Worm (Caenorhabditis elegans) whole organism, L2 larva: ENCODE data around the gene mks-1.

ENCODE experiments used
- C34F6.9 ChIP-seq: fragments of 150-350 bp; optimal IDR thresholded peaks from 2 replicates; lab custom pipeline; 2014; ENCODE audit warnings: missing biosample characterization, missing genetic modification characterization
- R02D3.7 ChIP-seq: fragments of 150-350 bp; optimal IDR thresholded peaks from 2 replicates; lab custom pipeline; 2014; ENCODE audit warnings: missing biosample characterization, missing genetic modification characterization
- Y55F3AM.14 ChIP-seq: fragments of 200-800 bp; sonication (Bioruptor generic); optimal IDR thresholded peaks from 2 replicates; lab custom pipeline; 2018; ENCODE audit warnings: mild to moderate bottlenecking, missing genetic modification characterization, missing compliant biosample characterization
- ZK546.5 ChIP-seq: sonication (generic microtip); optimal IDR thresholded peaks from 2 replicates; lab custom pipeline; 2017; ENCODE audit warnings: missing biosample characterization, missing genetic modification characterization
- alr-1 ChIP-seq: fragments of 150-350 bp; optimal IDR thresholded peaks from 2 replicates; lab custom pipeline; 2014; ENCODE audit warnings: missing biosample characterization, missing genetic modification characterization
- ama-1 ChIP-seq: fragments of 150-350 bp; optimal IDR thresholded peaks from 2 replicates; lab custom pipeline; 2018; ENCODE audit warnings: inconsistent platforms
- blmp-1 ChIP-seq: sonication (generic microtip); optimal IDR thresholded peaks from 2 replicates; lab custom pipeline; 2017; ENCODE audit warnings: missing genetic modification characterization, mild to moderate bottlenecking, missing compliant biosample characterization, antibody characterized with exemption, moderate library complexity; ENCODE audit not compliant: insufficient read depth
- ceh-16 ChIP-seq: fragments of 150-350 bp; optimal IDR thresholded peaks from 2 replicates; lab custom pipeline; 2014; ENCODE audit warnings: missing biosample characterization, missing genetic modification characterization
- crh-2 ChIP-seq: sonication (generic microtip); optimal IDR thresholded peaks from 2 replicates; lab custom pipeline; 2017; ENCODE audit warnings: missing biosample characterization, missing genetic modification characterization
- dmd-4 ChIP-seq: sonication (generic microtip); optimal IDR thresholded peaks from 2 replicates; lab custom pipeline; 2017; ENCODE audit warnings: missing biosample characterization, missing genetic modification characterization
- egl-27 ChIP-seq: sonication (generic microtip); optimal IDR thresholded peaks from 3 replicates; lab custom pipeline; 2017; ENCODE audit warnings: missing biosample characterization, missing genetic modification reagents, missing genetic modification characterization
- gmeb-1 ChIP-seq: fragments of 150-350 bp; optimal IDR thresholded peaks from 2 replicates; lab custom pipeline; 2014; ENCODE audit warnings: missing biosample characterization, missing genetic modification characterization
- lin-11 ChIP-seq: fragments of 150-350 bp; sonication (generic microtip); optimal IDR thresholded peaks from 2 replicates; lab custom pipeline; 2014; ENCODE audit warnings: missing biosample characterization, missing genetic modification characterization, inconsistent platforms, mixed read lengths
- lin-13 ChIP-seq: fragments of 150-350 bp; optimal IDR thresholded peaks from 2 replicates; lab custom pipeline; 2014; ENCODE audit warnings: missing biosample characterization, missing genetic modification reagents, missing genetic modification characterization
- lin-39 ChIP-seq: fragments of 150-350 bp; optimal IDR thresholded peaks from 2 replicates; lab custom pipeline; 2014; ENCODE audit warnings: missing biosample characterization, missing genetic modification reagents, missing genetic modification characterization
- lsy-2 ChIP-seq, 2 experiments: fragments of 150-350 bp in 1 of 2; sonication (generic microtip) in 1 of 2; optimal IDR thresholded peaks; 2 replicates each; lab custom pipeline; 2014 to 2017; ENCODE audit warnings: missing biosample characterization in 2 of 2, missing genetic modification characterization in 2 of 2
- mab-5 ChIP-seq: fragments of 150-350 bp; optimal IDR thresholded peaks from 2 replicates; lab custom pipeline; 2014; ENCODE audit warnings: missing biosample characterization, missing genetic modification characterization
- nhr-10 ChIP-seq: sonication (generic microtip); optimal IDR thresholded peaks from 2 replicates; lab custom pipeline; 2017; ENCODE audit warnings: missing biosample characterization, missing genetic modification characterization
- nhr-11 ChIP-seq: fragments of 150-350 bp; optimal IDR thresholded peaks from 2 replicates; lab custom pipeline; 2014; ENCODE audit warnings: missing biosample characterization, missing genetic modification characterization
- nhr-21 ChIP-seq: fragments of 150-350 bp; optimal IDR thresholded peaks from 2 replicates; lab custom pipeline; 2014; ENCODE audit warnings: missing biosample characterization, missing genetic modification characterization
- nhr-23 ChIP-seq: fragments of 150-350 bp; optimal IDR thresholded peaks from 2 replicates; lab custom pipeline; 2014; ENCODE audit warnings: missing biosample characterization, missing genetic modification reagents, missing genetic modification characterization
- nhr-237 ChIP-seq: fragments of 150-350 bp; optimal IDR thresholded peaks from 2 replicates; lab custom pipeline; 2014; ENCODE audit warnings: missing biosample characterization, missing genetic modification characterization
- nhr-6 ChIP-seq: fragments of 150-350 bp; optimal IDR thresholded peaks from 2 replicates; lab custom pipeline; 2014; ENCODE audit warnings: missing biosample characterization, missing genetic modification characterization
- nhr-77 ChIP-seq: fragments of 150-350 bp; optimal IDR thresholded peaks from 2 replicates; lab custom pipeline; 2014; ENCODE audit warnings: missing biosample characterization, missing genetic modification characterization
- peb-1 ChIP-seq: fragments of 150-350 bp; optimal IDR thresholded peaks from 2 replicates; lab custom pipeline; 2014; ENCODE audit warnings: missing biosample characterization, missing genetic modification characterization
- sem-4 ChIP-seq: fragments of 150-350 bp; optimal IDR thresholded peaks from 2 replicates; lab custom pipeline; 2014; ENCODE audit warnings: missing biosample characterization, missing genetic modification reagents, missing genetic modification characterization
- skn-1 ChIP-seq: sonication (generic microtip); optimal IDR thresholded peaks from 2 replicates; lab custom pipeline; 2017; ENCODE audit warnings: missing biosample characterization, missing genetic modification characterization
- sma-9 ChIP-seq, 2 experiments: fragments of 150-350 bp in 1 of 2; sonication (generic microtip) in 1 of 2; optimal IDR thresholded peaks; 2 replicates each; lab custom pipeline; 2014 to 2016; ENCODE audit warnings: missing genetic modification characterization in 2 of 2, mild to moderate bottlenecking in 1 of 2, missing biosample characterization in 1 of 2, missing compliant biosample characterization in 1 of 2, missing genetic modification reagents in 1 of 2, moderate library complexity in 1 of 2
- unc-39 ChIP-seq: fragments of 150-350 bp; optimal IDR thresholded peaks from 2 replicates; lab custom pipeline; 2014; ENCODE audit warnings: missing biosample characterization, missing genetic modification characterization
- unc-62 ChIP-seq: fragments of 150-350 bp; optimal IDR thresholded peaks from 2 replicates; lab custom pipeline; 2014; ENCODE audit warnings: missing biosample characterization, missing genetic modification reagents, missing genetic modification characterization
- zag-1 ChIP-seq: fragments of 150-350 bp; optimal IDR thresholded peaks from 2 replicates; lab custom pipeline; 2014; ENCODE audit warnings: missing biosample characterization, missing genetic modification characterization
- ztf-1 ChIP-seq: fragments of 200-800 bp; sonication (Bioruptor generic); conservative IDR thresholded peaks from 2 replicates; pipeline ENCODE4 v1.3.6; 2022; ENCODE audit warnings: missing genetic modification characterization, missing compliant biosample characterization
- ztf-11 ChIP-seq: sonication (generic microtip); optimal IDR thresholded peaks from 2 replicates; lab custom pipeline; 2017; ENCODE audit warnings: missing biosample characterization, missing genetic modification characterization
- ztf-4 ChIP-seq: fragments of 150-350 bp; optimal IDR thresholded peaks from 2 replicates; lab custom pipeline; 2014; ENCODE audit warnings: missing biosample characterization, missing genetic modification characterization

The mks-1 gene

ce11 chrIII:3179855-3180254 is 6.2 kb upstream of the mks-1 start:
- TF ChIP-seq sma-9 (GFP tag; optimal IDR thresholded peaks at IDR 0.05; lab: Kevin White, UChicago) = no peak
- TF ChIP-seq sma-9 (tag; optimal IDR thresholded peaks at IDR 0.05; lab: Kevin White, UChicago) = no peak
- TF ChIP-seq blmp-1 (tag; lab: Kevin White, UChicago) = no peak
- TF ChIP-seq gmeb-1 = no peak
- TF ChIP-seq alr-1 (tag; lab: Kevin White, UChicago) = no peak
- no peak for TF ChIP-seq ZK546.5 (tag; lab: Kevin White, UChicago)
- TF ChIP-seq nhr-6 (tag; lab: Kevin White, UChicago) = no peak
- no peak for TF ChIP-seq nhr-77
- TF ChIP-seq lin-11 (tag; lab: Kevin White, UChicago) = no peak
- no peak for TF ChIP-seq sem-4 (tag; lab: Kevin White, UChicago)
- no peak for TF ChIP-seq egl-27 (tag; lab: Kevin White, UChicago)
- TF ChIP-seq ztf-4 (tag; lab: Kevin White, UChicago) = no peak
- no peak for TF ChIP-seq ceh-16
- TF ChIP-seq unc-62 (GFP tag; lab: Kevin White, UChicago) = no peak
- TF ChIP-seq nhr-23 (tag; lab: Kevin White, UChicago) = no peak
- TF ChIP-seq mab-5 (tag; lab: Kevin White, UChicago) = no peak

ce11 chrIII:3183377-3183776 is 2.7 kb upstream of the mks-1 start, which contains the start of gene lmtr-5:
Gene lmtr-5 (plus strand): TSS chrIII:3183677.
- no peak for TF ChIP-seq nhr-10 (tag; lab: Kevin White, UChicago)
- TF ChIP-seq nhr-21 = no peak
- TF ChIP-seq peb-1 = no peak
- TF ChIP-seq nhr-237 (tag; lab: Kevin White, UChicago) = no peak
- TF ChIP-seq lin-39 (tag; lab: Kevin White, UChicago) = no peak
- no peak for TF ChIP-seq dmd-4
- TF ChIP-seq C34F6.9 (tag; lab: Kevin White, UChicago) = no peak
- TF ChIP-seq lin-13 (GFP tag; lab: Kevin White, UChicago) = no peak
- no peak for TF ChIP-seq unc-62 (GFP tag; lab: Kevin White, UChicago)
- no peak for TF ChIP-seq sem-4 (tag; lab: Kevin White, UChicago)
- TF ChIP-seq R02D3.7 (tag; lab: Kevin White, UChicago) = no peak
- TF ChIP-seq unc-39 (tag; lab: Kevin White, UChicago) = no peak

DNA sequence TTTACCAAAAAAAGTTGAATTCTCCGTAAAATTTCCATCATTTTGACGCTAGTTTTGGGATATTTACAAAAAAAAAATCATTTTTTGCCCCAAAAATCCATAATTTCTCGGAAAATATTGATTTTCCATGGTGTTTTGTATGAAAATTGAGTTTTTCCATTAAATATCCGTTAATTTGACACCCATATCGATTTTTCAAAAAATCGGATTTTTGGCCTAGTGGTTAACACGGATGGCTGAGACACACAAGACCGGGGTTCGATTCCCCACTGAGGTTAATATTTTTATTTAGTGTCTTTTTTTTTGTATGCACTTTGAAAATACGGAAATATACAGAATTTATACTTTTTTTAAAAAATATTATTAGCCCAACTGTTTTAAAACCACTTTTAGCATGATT is 848 bp upstream of the mks-1 start:
- TF ChIP-seq unc-39 (tag; lab: Kevin White, UChicago) = no peak
- no peak for TF ChIP-seq ztf-1 (GFP tag; lab: Robert Waterston, UW)
- no peak for TF ChIP-seq dmd-4
- no peak for TF ChIP-seq lin-13 (GFP tag; lab: Kevin White, UChicago)
- no peak for TF ChIP-seq zag-1 (tag; lab: Kevin White, UChicago)
- no peak for TF ChIP-seq ama-1
- TF ChIP-seq ztf-11 (tag; lab: Kevin White, UChicago) = no peak
- TF ChIP-seq egl-27 (tag; lab: Kevin White, UChicago) = no peak
- TF ChIP-seq ceh-16 = no peak
- no peak for TF ChIP-seq blmp-1 (tag; lab: Kevin White, UChicago)
- no peak for TF ChIP-seq lin-39 (tag; lab: Kevin White, UChicago)
- no peak for TF ChIP-seq C34F6.9 (tag; lab: Kevin White, UChicago)
- no peak for TF ChIP-seq crh-2 (tag; lab: Kevin White, UChicago)
- no peak for TF ChIP-seq skn-1 (tag; lab: Kevin White, UChicago)
- no peak for TF ChIP-seq R02D3.7 (tag; lab: Kevin White, UChicago)
- no peak for TF ChIP-seq nhr-21

- TF ChIP-seq nhr-11 (tag; lab: Kevin White, UChicago) = no peak
- TF ChIP-seq lsy-2 (tag; optimal IDR thresholded peaks at IDR 0.05; lab: Kevin White, UChicago) = no peak
- TF ChIP-seq ama-1 = no peak
- no peak for TF ChIP-seq ZK546.5 (tag; lab: Kevin White, UChicago)
- no peak for TF ChIP-seq nhr-10 (tag; lab: Kevin White, UChicago)
- TF ChIP-seq nhr-23 (tag; lab: Kevin White, UChicago) = no peak
- TF ChIP-seq Y55F3AM.14 (GFP tag; lab: Kevin White, UChicago) = no peak
- no peak for TF ChIP-seq nhr-6 (tag; lab: Kevin White, UChicago)
- no peak for TF ChIP-seq skn-1 (tag; lab: Kevin White, UChicago)
- TF ChIP-seq nhr-77 = no peak
- no peak for TF ChIP-seq R02D3.7 (tag; lab: Kevin White, UChicago)
- no peak for TF ChIP-seq lin-39 (tag; lab: Kevin White, UChicago)
- no peak for TF ChIP-seq nhr-21
- TF ChIP-seq unc-62 (GFP tag; lab: Kevin White, UChicago) = no peak
Observed at ce11 chrIII:3188564-3188963, 2.5 kb downstream of the mks-1 start.
